Fruit fly (Drosophila melanogaster): ENCODE data around the gene CG6576.

Gene CG6576

dm6 chr3L:8721145-8721544 lies 34.6 kb upstream of the CG6576 start, which contains the start of the genes CG32022 and CG6511 (continued):
- no peak for TF ChIP-seq Kr (GFP tag; optimal IDR thresholded peaks at IDR 0.05)
- peak; percentile 92 for TF ChIP-seq kni (GFP tag; optimal IDR thresholded peaks at IDR 0.05)
- no peak for TF ChIP-seq sna (GFP tag; IDR thresholded peaks at IDR 0.05; ENCODE audit: partially characterized antibody)
- peak; percentile 96 for TF ChIP-seq CG30431 (GFP tag; optimal IDR thresholded peaks at IDR 0.05)
- peak; percentile 98 for TF ChIP-seq nmo (GFP tag; optimal IDR thresholded peaks at IDR 0.05)
- peak; percentile 97 for TF ChIP-seq grau (tag; optimal IDR thresholded peaks at IDR 0.05)
- TF ChIP-seq E2f2 (GFP tag; IDR thresholded peaks at IDR 0.05) = peak; percentile 78
- TF ChIP-seq CG1024 (GFP tag; IDR thresholded peaks at IDR 0.05) = peak; percentile 75
- peak; percentile 94 for TF ChIP-seq dmrt99B (tag; optimal IDR thresholded peaks at IDR 0.05)
- TF ChIP-seq onecut (GFP tag; IDR thresholded peaks at IDR 0.05) = peak; percentile 87
- peak; percentile 97 for TF ChIP-seq lmd (GFP tag; IDR thresholded peaks at IDR 0.05)
- peak; percentile 99 for TF ChIP-seq row (GFP tag; IDR thresholded peaks at IDR 0.05)
- TF ChIP-seq Rfx (GFP tag; IDR thresholded peaks at IDR 0.05) = peak; percentile 97
- TF ChIP-seq Drgx (GFP tag; IDR thresholded peaks at IDR 0.05) = peak; percentile 96
- peak; percentile 93 for TF ChIP-seq peb (GFP tag; IDR thresholded peaks at IDR 0.05)
- TF ChIP-seq CG7928 (GFP tag; optimal IDR thresholded peaks at IDR 0.05) = peak; percentile 78
- peak; percentile 95 for TF ChIP-seq NFAT (GFP tag; IDR thresholded peaks at IDR 0.05)
- TF ChIP-seq Antp (GFP tag; optimal IDR thresholded peaks at IDR 0.05) = peak; percentile 98
- TF ChIP-seq CG2712 (tag; optimal IDR thresholded peaks at IDR 0.05) = peak; percentile 97
- TF ChIP-seq p53 (GFP tag; optimal IDR thresholded peaks at IDR 0.05) = peak; percentile 91
- peak; percentile 60 for TF ChIP-seq CG4707 (GFP tag; optimal IDR thresholded peaks at IDR 0.05)
- peak; percentile 97; the same call in 2 of the 3 replicates for TF ChIP-seq CG11093 (GFP tag; IDR thresholded peaks at IDR 0.05)
- no peak for TF ChIP-seq CG42726 (GFP tag; IDR thresholded peaks at IDR 0.05; ENCODE audit: partially characterized antibody)
- peak; percentile 91 for TF ChIP-seq en (GFP tag; optimal IDR thresholded peaks at IDR 0.05)
- peak; percentile 95 for TF ChIP-seq E2f1 (GFP tag; IDR thresholded peaks at IDR 0.05)
- peak; percentile 98 for TF ChIP-seq Xbp1 (GFP tag; optimal IDR thresholded peaks at IDR 0.05)
- peak; percentile 96 for TF ChIP-seq Hmx (GFP tag; optimal IDR thresholded peaks at IDR 0.05)
- peak; percentile 99 for TF ChIP-seq Hsf (GFP tag; optimal IDR thresholded peaks at IDR 0.05)
- TF ChIP-seq twi (tag; optimal IDR thresholded peaks at IDR 0.05) = peak; percentile 96
- TF ChIP-seq MBD-R2 (GFP tag; IDR thresholded peaks at IDR 0.05) = peak; percentile 94
- TF ChIP-seq tll (GFP tag; optimal IDR thresholded peaks at IDR 0.05) = peak; percentile 97
- TF ChIP-seq Hr51 (GFP tag; optimal IDR thresholded peaks at IDR 0.05) = peak; percentile 97
- TF ChIP-seq nau (GFP tag; optimal IDR thresholded peaks at IDR 0.05) = no peak
- peak; percentile 91 for TF ChIP-seq CG2202 (tag; optimal IDR thresholded peaks at IDR 0.05)
- peak; percentile 98 for TF ChIP-seq slbo (GFP tag; IDR thresholded peaks at IDR 0.05)
- peak; percentile 92 for TF ChIP-seq CG3065 (GFP tag; optimal IDR thresholded peaks at IDR 0.05)
- TF ChIP-seq fd64A (GFP tag; optimal IDR thresholded peaks at IDR 0.05) = peak; percentile 63
- TF ChIP-seq CG4328 (GFP tag; optimal IDR thresholded peaks at IDR 0.05) = peak; percentile 97
- TF ChIP-seq CG13894 (tag; optimal IDR thresholded peaks at IDR 0.05) = peak; percentile 95
- peak in 1 of 3 experiments; percentile 97 for TF ChIP-seq lola (GFP tag; optimal IDR thresholded peaks at IDR 0.05)
- no peak for TF ChIP-seq D (optimal IDR thresholded peaks at IDR 0.05)
- peak; percentile 94 for TF ChIP-seq D (GFP tag; optimal IDR thresholded peaks at IDR 0.05)
- peak; percentile 96 for TF ChIP-seq CG8924 (tag; optimal IDR thresholded peaks at IDR 0.05)
- TF ChIP-seq CG5953 (GFP tag; IDR thresholded peaks at IDR 0.05) = peak; percentile 86
- TF ChIP-seq ssp (GFP tag; IDR thresholded peaks at IDR 0.05) = peak; percentile 91
- peak; percentile 91 for TF ChIP-seq CG5245 (GFP tag; optimal IDR thresholded peaks at IDR 0.05)
- TF ChIP-seq klu (GFP tag; IDR thresholded peaks at IDR 0.05) = peak; percentile 98
- peak; percentile 40 for TF ChIP-seq CG9797 (GFP tag; optimal IDR thresholded peaks at IDR 0.05)
- no peak for TF ChIP-seq bbx (GFP tag; IDR thresholded peaks at IDR 0.05; ENCODE audit: partially characterized antibody)
- no peak for TF ChIP-seq CG7963 (GFP tag; IDR thresholded peaks at IDR 0.05; ENCODE audit: partially characterized antibody)
- TF ChIP-seq CG10959 (GFP tag; IDR thresholded peaks at IDR 0.05) = peak; percentile 86
